Fruit fly (Drosophila melanogaster): ENCODE measurements around the gene CG32152.

CG32152 gene

dm6 chr3L:16143685-16144539, at the start of gene CG32152 (continued):
- TF ChIP-seq bcd (GFP tag; optimal IDR thresholded peaks at IDR 0.05) (no peak), CG17568 (GFP tag; optimal IDR thresholded peaks at IDR 0.05) (no peak)

DNA sequence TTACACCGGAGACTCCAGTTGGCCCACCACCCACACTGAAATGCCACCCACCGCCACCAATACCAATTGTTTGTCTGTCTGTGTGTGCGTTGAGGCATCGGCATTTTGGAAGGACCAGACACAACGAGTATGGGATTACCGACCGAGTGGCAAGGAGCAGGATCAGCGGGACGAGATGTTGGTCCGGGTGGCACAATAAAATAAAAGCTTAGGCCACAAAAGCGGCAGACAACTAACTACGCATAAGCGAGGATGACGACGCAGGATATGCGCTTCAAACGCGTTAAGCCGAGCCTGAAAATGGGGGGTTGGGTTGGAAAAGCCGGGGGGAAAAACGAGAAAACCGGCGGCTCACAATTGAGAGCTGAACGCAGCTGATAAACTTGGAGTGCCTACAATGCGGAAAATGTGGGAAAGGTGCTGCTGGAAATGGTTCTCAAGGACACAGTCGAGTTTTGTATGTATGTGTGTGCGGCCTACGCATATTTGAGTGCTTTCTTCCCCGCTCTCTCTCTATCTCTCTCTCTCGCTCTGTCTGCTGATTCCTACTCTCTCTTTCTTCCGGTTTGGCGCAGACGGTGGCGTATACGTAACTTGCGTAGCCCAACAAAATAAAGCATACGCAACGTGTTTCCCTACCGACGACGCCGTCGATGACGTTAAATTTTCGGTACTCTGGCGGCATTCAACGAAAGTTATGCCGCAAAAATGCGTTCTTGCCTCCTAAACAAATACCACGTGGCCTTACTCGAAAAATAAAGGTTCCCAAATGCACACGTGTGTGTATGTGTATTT, 48.9 kb upstream of the CG32152 start:
- TF ChIP-seq CG13894 (tag; optimal IDR thresholded peaks at IDR 0.05) (peak; percentile 50), CG9437 (GFP tag; optimal IDR thresholded peaks at IDR 0.05) (peak; percentile 72), dmrt99B (tag; optimal IDR thresholded peaks at IDR 0.05) (no peak), Trl (optimal IDR thresholded peaks at IDR 0.05) (peak in 1 of 2 experiments; percentile 33), Trl (GFP tag; optimal IDR thresholded peaks at IDR 0.05) (no peak), tap (tag; optimal IDR thresholded peaks at IDR 0.05) (no peak), CG10543 (GFP tag; optimal IDR thresholded peaks at IDR 0.05) (peak; percentile 3), Neu2 (GFP tag; optimal IDR thresholded peaks at IDR 0.05; ENCODE audit: borderline replicate concordance) (no peak), CG7372 (GFP tag; IDR thresholded peaks at IDR 0.05) (peak; percentile 66; the same call in 1 of the 2 replicates), Med (GFP tag) (peak; percentile 72), CG1832 (GFP tag; optimal IDR thresholded peaks at IDR 0.05) (peak; percentile 3), sd (tag; optimal IDR thresholded peaks at IDR 0.05) (peak; percentile 8), esg (GFP tag; conservative IDR thresholded peaks at IDR 0.05) (no peak), abd-A (tag; optimal IDR thresholded peaks at IDR 0.05) (peak; percentile 86), cg (GFP tag; optimal IDR thresholded peaks at IDR 0.05) (peak; percentile 1), CG2199 (GFP tag; IDR thresholded peaks at IDR 0.05) (no peak), ase (GFP tag; IDR thresholded peaks at IDR 0.05) (no peak)

dm6 chr3L:16190885-16191284, 47.0 kb upstream of the CG32152 start:
- no peak for TF ChIP-seq CG15601 (tag; optimal IDR thresholded peaks at IDR 0.05)
- peak; percentile 13 for TF ChIP-seq Fer1 (GFP tag; optimal IDR thresholded peaks at IDR 0.05)
- peak in 1 of 2 experiments; percentile 38 for TF ChIP-seq bsh (GFP tag; optimal IDR thresholded peaks at IDR 0.05)
- TF ChIP-seq nau (GFP tag; optimal IDR thresholded peaks at IDR 0.05): peak; percentile 6
- peak; percentile 21 for TF ChIP-seq cwo (GFP tag; optimal IDR thresholded peaks at IDR 0.05)
- no peak for TF ChIP-seq chif (GFP tag; optimal IDR thresholded peaks at IDR 0.05)
- no peak for TF ChIP-seq gcm (GFP tag; optimal IDR thresholded peaks at IDR 0.05)
- TF ChIP-seq lbe (GFP tag; optimal IDR thresholded peaks at IDR 0.05): peak; percentile 34
- peak; percentile 38; the same call in 1 of the 2 replicates for TF ChIP-seq Drgx (GFP tag; IDR thresholded peaks at IDR 0.05)
- TF ChIP-seq CG1024 (GFP tag; IDR thresholded peaks at IDR 0.05): 0 out of 2 replicates have a peak, but pooled peaks have one; percentile 2
- TF ChIP-seq exex (tag; optimal IDR thresholded peaks at IDR 0.05): peak; percentile 0
- no peak for TF ChIP-seq tup (GFP tag; optimal IDR thresholded peaks at IDR 0.05)
- no peak for TF ChIP-seq Xbp1 (GFP tag; optimal IDR thresholded peaks at IDR 0.05)
- TF ChIP-seq HHEX (GFP tag; optimal IDR thresholded peaks at IDR 0.05): peak; percentile 27
- TF ChIP-seq chinmo (GFP tag; IDR thresholded peaks at IDR 0.05; ENCODE audit: partially characterized antibody): 0 out of 4 replicates have a peak, but pooled peaks have one; percentile 24
- no peak for TF ChIP-seq CG7372 (GFP tag; IDR thresholded peaks at IDR 0.05)
- TF ChIP-seq lab (GFP tag; optimal IDR thresholded peaks at IDR 0.05): peak; percentile 38
- no peak for TF ChIP-seq HmgZ (tag; optimal IDR thresholded peaks at IDR 0.05)
- TF ChIP-seq dysf (GFP tag; IDR thresholded peaks at IDR 0.05): 0 out of 3 replicates have a peak, but pooled peaks have one; percentile 12
- peak; percentile 84 for TF ChIP-seq nom (GFP tag; optimal IDR thresholded peaks at IDR 0.05)
- TF ChIP-seq CG3281 (GFP tag; optimal IDR thresholded peaks at IDR 0.05): peak; percentile 17
